Fruit fly (Drosophila melanogaster): ENCODE measurements around the gene CG13377.
A peak's percentile ranks its signal among the peaks of the same experiment; 100 is the strongest.

CG13377 gene

DNA sequence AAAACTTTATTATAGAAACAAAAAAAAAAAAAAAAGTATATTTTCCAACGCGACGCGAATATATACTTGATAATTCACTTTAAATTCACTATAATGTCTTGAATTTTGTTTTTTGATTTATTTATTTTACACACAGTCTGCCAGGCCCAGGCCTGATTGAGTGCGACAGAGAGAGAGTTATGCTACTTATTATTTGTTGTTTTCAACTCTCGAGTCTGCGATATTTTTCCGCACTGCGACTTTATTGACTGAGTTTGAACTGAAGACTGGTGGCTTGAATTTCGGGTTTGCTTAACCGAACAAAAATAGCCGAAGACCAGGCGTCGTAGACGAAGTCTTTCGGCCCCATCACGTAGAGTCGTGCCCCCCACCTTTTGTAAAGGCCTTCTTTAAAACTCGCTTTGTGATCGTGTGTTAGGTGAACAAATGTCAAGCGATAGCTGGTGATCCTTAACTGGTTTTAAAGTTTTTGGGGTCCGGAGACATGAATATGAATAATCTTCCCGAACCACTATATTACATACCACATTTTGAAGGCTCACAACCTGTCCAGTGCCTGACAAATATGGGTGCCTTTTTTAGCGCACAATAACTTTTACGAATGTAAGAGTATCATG lies at the start of gene CG13377:
CG13377 (minus strand) TSS at position 272 of the 617 bp plus-strand sequence.
- TF ChIP-seq noc (tag; optimal IDR thresholded peaks at IDR 0.05): no peak

DNA sequence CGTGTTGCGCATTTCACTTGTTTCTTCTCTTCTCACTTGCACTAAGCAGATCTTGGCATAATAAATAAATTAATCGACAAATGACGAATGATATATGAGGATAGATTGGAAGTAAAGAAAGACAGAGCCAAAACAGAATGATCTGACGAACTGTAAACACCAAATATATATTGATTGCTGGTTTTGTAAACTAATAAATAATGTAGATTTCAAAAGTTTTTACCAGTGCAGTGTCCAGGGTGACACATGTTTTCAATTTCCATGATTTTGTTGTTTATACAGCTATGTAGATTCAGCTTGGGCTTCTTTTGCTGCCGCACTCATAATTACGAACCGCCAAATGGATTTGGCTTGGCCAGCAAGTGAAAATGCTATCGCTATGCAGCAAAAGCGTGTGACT lies 47.5 kb upstream of the CG13377 start:
- TF ChIP-seq noc (tag; optimal IDR thresholded peaks at IDR 0.05): no peak

DNA sequence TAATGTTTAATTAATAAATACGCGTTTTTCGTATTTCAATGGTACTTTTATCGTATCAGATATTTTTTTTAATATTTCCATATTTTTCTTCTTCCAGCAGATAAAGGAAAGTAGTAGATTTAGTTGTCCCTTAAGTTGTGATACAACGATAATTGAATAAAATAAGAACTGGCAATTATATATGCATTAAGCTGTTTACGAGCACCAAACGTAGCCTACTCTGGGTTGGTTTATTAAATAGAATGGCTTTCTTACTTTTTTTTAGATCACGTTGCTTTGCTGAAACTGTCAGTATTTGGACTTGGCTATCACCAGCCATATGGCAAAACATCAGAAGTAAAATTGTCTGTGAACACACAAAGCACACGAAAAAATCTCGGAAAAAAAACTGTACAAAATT lies 43.6 kb upstream of the CG13377 start, which contains the start of gene CG12470:
CG12470 (plus strand) TSS at position 301 of the 400 bp plus-strand sequence.
- TF ChIP-seq noc (tag; optimal IDR thresholded peaks at IDR 0.05): no peak

DNA sequence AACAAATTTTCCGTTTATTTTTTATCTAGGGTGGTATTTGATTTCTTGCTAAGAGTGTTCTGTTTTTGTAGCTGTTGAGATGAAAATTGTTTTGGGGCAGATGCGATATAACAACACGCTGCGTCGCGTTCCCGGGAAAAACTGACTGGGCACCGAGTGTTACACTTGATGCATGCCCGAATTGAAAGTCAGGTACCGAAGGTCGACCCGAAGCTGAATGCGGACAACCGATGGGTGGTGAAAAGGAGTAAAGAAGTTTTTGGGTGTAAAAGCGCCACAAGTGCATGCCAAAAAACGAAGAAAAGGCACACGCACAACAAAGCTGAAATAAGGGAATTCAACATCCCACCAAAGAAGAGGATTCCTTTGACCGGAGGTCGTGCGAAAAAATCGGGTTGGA lies 31.0 kb upstream of the CG13377 start, which contains the start of gene CG13375:
CG13375 (minus strand) TSS at position 124 of the 400 bp plus-strand sequence.
- no peak for TF ChIP-seq noc (tag; optimal IDR thresholded peaks at IDR 0.05)

DNA sequence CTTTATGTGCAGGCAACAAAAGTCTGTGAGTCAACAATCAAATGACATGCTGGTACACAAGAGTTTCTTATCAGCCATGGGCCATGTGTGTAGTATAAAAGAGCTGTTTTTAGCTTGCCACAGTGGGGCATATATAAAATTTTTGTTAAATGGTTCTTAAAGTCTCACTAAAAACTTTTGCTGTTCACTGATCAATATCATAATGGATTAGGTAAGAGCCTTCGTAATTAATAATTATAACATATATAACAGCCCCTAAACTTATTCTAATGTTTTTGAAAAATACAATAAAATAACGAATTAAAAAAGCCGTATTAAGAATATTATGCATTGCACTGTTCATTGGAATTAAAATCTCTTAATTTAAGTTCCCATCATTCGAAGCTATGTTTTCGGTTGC lies 29.5 kb upstream of the CG13377 start:
- no peak for TF ChIP-seq noc (tag; optimal IDR thresholded peaks at IDR 0.05)

DNA sequence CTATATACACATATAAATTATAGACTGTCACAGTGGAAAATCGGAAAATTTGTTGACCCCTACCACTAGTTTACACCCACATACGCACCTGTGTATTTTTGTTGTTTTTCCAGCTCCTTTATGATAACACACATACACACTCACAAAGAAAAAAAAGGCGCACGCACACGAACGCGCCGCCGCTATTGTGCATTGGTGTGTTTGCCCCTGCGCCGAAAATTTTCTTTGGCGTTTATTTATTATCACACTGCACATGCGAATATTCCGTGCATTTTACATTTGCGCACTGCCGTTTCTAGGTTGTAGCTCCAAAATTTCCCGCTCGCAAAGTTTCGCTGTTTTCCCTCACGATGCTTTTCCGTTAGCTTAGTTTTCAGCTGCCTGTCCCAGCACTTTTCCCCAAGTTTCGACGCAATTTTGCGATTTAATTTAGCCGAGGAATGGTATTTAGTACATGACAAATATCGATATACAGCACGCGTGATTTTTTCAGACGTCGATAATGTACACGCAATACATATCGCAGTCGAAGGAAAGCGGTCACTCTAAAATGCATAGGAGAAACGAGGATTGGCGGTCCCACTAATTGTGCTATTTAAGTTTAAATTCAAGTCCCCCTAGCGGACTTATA lies 15.4 kb upstream of the CG13377 start, which contains the start of the genes CG3777 and ewg:
CG3777 (plus strand) TSS at position 607 of the 631 bp plus-strand sequence.
ewg (minus strand) TSS at position 622 of the 631 bp plus-strand sequence.
- TF ChIP-seq noc (tag; optimal IDR thresholded peaks at IDR 0.05): no peak

DNA sequence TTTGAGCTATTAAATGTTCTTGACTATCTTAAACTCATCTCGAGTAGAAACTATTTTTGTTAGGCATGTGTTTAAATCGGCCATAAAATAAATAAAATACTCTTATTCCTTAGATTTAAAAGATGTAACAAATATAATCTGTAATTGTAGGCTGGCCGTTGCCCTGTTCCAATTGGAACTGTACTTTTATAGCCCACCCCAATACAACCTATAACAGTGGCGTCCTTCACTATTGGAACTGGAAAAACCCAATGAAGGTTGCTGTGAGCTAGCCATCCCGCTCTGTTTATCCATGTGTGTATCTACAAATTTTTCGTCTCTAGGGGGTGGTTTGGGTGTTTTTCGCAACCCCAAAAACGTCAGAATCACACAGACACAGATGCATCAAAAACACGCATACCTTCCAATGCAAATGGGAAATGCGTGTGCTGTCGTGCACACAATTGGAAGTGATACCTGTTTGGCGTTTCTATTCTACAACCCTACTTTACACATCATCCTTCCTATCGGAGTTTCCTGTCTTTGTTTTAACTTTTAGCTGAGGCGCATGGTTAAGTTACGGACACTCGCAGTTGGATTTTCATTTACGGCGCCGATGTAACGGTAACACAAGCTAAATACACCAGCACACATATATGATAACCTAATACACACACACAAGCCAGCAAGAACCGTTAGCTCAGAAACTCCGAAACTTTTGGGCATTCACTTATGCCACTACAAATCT lies 14.7 kb upstream of the CG13377 start:
- no peak for TF ChIP-seq noc (tag; optimal IDR thresholded peaks at IDR 0.05)

DNA sequence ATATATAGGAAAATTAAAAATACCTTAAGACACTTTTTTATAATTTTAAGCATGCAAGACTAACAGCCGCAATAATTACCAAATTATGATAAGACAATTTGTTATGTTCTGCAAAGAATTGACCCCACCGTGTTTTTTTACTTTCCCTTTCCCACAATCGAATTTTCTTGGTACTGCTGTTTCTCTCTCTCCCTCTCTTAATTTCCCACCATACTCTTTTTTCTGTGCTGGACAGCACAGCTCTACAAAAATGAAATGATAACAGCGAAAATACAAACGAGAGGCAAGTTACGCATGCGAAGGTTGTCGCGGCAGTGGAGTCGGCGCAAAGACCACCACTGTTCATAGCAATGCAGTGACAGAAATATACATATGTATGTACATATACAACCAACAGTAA lies 14.1 kb upstream of the CG13377 start:
- no peak for TF ChIP-seq noc (tag; optimal IDR thresholded peaks at IDR 0.05)

DNA sequence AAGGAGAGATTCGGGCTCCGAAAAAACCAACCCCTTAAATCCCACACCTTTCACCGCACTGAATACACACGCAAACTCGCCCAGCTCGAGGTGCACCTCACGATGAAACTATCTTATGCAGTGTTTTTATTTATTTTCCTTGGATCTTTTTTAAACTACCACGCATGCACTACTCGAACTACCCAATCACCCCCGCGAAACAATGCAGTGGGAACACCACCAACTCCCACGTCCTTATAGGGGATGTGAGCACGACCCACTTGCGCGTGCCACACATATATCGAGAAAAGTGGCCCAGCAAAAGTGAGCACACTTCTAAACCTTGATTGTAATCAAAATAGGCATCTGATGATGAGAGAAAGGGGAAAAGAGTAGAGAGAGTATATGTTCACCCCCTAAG lies 12.8 kb upstream of the CG13377 start:
- TF ChIP-seq noc (tag; optimal IDR thresholded peaks at IDR 0.05): no peak

DNA sequence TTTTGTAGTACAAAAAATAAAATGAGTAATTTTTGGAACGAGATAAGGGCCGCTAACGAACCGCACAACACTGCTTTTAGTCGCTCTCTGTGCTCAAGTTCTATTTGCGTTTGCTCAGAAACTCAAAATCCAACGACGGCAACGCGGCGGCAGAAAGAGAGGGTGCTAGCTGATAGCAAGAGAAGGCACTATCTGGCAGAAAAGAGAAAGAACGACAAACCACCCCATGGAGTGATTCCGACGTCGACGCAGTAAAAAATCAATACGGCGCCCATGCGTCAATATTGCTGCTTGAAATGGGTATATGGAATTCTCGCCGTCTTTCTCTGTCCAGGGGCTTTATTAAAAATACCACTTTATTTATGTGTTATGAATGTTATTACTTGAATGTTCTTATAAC lies 12.3 kb upstream of the CG13377 start:
- TF ChIP-seq noc (tag; optimal IDR thresholded peaks at IDR 0.05): no peak

DNA sequence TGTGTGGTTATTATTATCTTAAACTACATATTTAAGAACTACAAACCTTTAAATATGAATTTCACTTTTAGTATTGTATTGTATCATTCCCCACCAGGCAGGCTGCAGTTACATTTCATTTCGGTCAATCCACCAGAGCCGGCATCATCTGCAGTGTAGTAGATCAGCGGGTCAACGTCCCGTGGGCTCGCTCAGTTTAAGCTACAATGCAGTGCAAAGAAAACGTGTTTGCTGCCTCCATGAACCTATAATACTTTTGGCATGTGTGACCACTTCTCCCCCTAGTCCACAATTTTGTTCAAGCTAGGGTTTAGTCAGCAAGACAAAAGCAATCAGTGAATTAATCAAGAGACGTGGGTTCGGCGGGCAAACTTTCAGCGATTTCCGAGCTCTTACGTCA lies 4.2 kb upstream of the CG13377 start:
- no peak for TF ChIP-seq noc (tag; optimal IDR thresholded peaks at IDR 0.05)

DNA sequence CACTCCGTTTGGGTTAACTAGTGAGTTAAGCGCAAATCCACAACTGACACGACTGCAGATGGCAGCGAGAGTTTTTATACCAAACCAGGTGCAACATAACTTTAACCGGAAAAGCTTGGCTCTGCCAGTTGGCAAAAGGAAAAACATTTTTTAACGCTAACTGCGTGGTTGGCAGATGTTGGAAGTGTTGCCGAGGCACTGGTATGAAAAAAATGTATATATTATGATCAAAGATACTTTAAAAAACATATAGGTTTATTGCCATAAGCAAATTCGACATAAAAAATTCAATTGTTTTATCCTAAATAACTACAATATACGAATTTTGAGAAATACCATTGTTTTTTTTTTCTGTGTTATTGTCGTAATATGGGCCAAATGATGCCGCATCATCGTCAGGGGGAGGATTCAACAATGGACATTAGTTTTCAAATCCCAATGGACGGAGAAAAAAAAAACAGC lies 3.2 kb upstream of the CG13377 start, which contains the start of gene CG13376:
CG13376 (minus strand) TSS at position 51 of the 462 bp plus-strand sequence.
- no peak for TF ChIP-seq noc (tag; optimal IDR thresholded peaks at IDR 0.05)

DNA sequence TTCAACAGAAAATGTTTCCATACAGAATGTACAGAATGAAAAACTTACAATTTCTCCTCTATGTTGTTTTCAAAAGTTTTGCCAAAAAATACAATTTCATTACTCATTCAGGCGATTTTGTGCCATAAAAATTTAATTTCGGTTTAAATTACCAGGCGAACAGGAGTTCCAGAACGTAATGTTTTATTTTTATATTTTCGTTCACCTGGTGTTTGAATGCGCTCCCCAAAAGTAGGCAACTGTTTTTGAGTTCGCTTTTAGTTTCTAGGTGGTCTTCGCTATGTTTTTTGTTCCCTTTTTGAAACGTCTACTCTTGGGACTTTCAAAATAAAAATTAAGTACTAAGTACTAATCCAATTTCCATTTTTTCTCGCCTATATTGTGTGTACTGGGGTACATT lies 1.9 kb upstream of the CG13377 start:
- no peak for TF ChIP-seq noc (tag; optimal IDR thresholded peaks at IDR 0.05)

DNA sequence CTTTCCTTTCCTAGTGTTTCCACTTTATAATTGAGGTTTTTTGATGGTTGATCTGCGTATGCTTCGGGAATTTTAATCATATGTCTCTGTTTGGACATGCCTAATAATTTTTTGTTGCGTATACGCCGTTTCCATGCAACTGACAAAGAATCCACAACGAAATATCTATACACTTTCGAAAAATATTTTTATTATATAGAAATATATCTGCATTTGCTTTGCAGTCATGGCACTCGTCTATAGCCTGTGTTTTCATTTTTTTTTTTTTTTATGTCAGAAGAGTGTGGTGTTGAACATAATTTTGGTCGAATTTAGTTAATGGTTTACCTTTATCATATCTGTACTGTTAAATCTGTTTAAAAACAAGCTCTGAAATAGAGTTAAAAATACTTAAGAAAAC lies 963 bp downstream of the CG13377 start:
- TF ChIP-seq noc (tag; optimal IDR thresholded peaks at IDR 0.05): no peak

DNA sequence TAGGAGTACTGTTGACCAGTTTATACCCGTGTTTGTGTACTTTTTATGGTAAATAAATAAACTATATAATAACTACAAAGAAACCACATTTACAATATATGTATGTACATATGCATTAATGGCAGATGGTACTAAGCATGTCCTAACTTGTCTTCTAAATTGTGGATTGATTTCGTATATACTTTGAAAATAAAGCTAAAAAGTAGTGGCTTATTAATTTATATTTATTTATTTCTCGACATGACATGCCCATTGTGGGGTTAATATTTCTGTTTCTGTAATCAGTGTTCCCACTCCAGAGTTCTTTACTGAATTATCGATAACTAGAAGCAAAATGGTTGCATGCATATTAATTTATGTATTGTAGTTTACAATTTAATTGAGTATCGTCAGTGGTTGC lies 8.4 kb downstream of the CG13377 start, which contains the start of gene cin:
cin (plus strand) TSS at position 306 of the 400 bp plus-strand sequence.
- peak; percentile 57 for TF ChIP-seq noc (tag; optimal IDR thresholded peaks at IDR 0.05)

DNA sequence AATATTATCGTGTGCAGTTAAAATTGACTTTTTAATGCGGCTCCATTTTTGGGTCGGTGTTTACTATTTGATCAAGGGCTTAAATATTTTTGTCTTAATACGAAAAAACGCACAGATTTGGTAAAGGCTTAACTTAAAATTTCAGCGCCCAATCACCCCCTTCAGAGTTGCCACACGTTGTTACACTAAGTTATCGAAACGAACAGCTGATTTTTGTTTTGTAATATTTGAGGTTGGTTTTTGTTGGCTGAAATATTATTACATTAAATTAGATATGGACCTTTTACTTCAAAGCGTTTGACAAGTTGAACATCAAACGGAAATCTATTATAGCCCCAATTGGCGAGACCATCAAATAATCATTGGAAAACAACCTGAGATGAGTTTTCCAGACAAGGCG lies 9.1 kb downstream of the CG13377 start, which contains the start of gene CG42376:
CG42376 (plus strand) TSS at position 187 of the 400 bp plus-strand sequence.
- TF ChIP-seq noc (tag; optimal IDR thresholded peaks at IDR 0.05): no peak

Measured in whole organism, larva.